Worm (Caenorhabditis elegans): ENCODE results near the gene dhs-23.

dhs-23 gene

ce11 chrV:15397139-15397538 is 16.1 kb downstream of the dhs-23 start:
- no peak for TF ChIP-seq ceh-20 (GFP tag; IDR thresholded peaks at IDR 0.05)
- TF ChIP-seq ztf-11 (tag; optimal IDR thresholded peaks at IDR 0.05), result no peak
- TF ChIP-seq madf-5 (GFP tag; IDR thresholded peaks at IDR 0.05), result no peak

DNA sequence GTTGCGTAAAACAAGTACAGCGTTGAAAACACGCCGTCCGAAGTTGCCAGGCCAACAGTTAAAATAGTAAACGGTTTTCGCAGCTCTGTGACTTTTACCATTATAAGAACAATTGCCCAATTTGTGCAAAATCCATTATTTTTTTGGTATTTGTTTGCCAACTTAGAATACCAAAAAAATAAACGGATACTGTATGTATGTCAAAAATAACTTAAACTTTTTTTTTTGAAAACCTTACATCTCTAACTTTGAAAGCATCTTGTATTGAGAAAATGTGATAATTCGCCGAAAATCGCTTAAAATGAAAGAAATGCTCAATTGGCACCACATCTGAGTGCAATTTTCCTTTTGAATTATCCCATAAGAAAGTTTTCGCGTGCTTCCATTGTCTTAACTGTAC is 17.7 kb downstream of the dhs-23 start, which contains the start of gene fbxa-199:
Gene fbxa-199 (minus strand): TSS at position 101 of the 400 bp plus-strand sequence.
- TF ChIP-seq aha-1 (tag) (no peak), ztf-11 (tag; optimal IDR thresholded peaks at IDR 0.05) (no peak), zag-1 (tag; optimal IDR thresholded peaks at IDR 0.05) (no peak), daf-19 (GFP tag; conservative IDR thresholded peaks at IDR 0.05) (no peak), F26F4.8 (GFP tag; conservative IDR thresholded peaks at IDR 0.05) (no peak), Y48G9A.11 (GFP tag; IDR thresholded peaks at IDR 0.05) (no peak), tra-1 (GFP tag; IDR thresholded peaks at IDR 0.05) (no peak), nhr-11 (tag; optimal IDR thresholded peaks at IDR 0.05) (no peak), ZK337.2 (GFP tag; IDR thresholded peaks at IDR 0.05) (no peak)

ce11 chrV:15399691-15400377 is 18.8 kb downstream of the dhs-23 start, which contains the start of the genes T06E6.15 and sri-7:
Gene T06E6.15, minus strand, starts transcription at chrV:15399791.
Gene sri-7, plus strand, starts transcription at chrV:15400327.
- TF ChIP-seq Y5F2A.4 (GFP tag; optimal IDR thresholded peaks at IDR 0.05), result no peak
- TF ChIP-seq nhr-41 (GFP tag; IDR thresholded peaks at IDR 0.05), result no peak
- TF ChIP-seq ceh-82 (tag; optimal IDR thresholded peaks at IDR 0.05), result no peak
- TF ChIP-seq ZK337.2 (GFP tag; IDR thresholded peaks at IDR 0.05), result no peak
- no peak for TF ChIP-seq hlh-11 (tag; optimal IDR thresholded peaks at IDR 0.05)
- no peak for TF ChIP-seq zfp-3 (GFP tag; conservative IDR thresholded peaks at IDR 0.05)
- no peak for TF ChIP-seq madf-5 (GFP tag; IDR thresholded peaks at IDR 0.05)
- no peak for TF ChIP-seq madf-9 (GFP tag; conservative IDR thresholded peaks at IDR 0.05)
- no peak for TF ChIP-seq ceh-62 (tag; optimal IDR thresholded peaks at IDR 0.05)
- no peak for TF ChIP-seq mdt-29 (GFP tag; IDR thresholded peaks at IDR 0.05)
- TF ChIP-seq ceh-32 (tag; optimal IDR thresholded peaks at IDR 0.05; ENCODE audit: poor library complexity), result no peak
- no peak for TF ChIP-seq R02D3.7 (tag; optimal IDR thresholded peaks at IDR 0.05)

DNA sequence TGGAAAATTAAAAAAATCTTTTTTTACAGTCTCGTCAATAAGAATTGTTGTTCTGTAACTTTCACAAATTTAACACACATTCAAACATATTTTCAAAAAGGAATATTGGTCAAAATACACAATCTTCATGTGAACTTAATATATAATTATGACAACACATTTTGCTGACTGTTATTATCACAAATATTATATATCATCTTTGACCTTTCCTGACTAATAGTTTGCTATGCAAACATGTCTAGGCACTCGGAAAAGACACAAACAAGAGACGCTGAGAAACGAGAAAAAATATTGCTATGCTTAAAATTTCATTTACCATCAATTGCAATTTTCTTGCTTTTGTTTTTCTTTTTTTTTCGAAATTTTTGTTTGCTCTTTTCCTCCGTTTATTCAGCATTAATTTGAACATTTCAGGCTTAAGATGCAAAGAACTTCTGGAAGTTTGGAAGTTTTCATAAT is 20.9 kb downstream of the dhs-23 start, which contains the start of gene fbxa-135:
Gene fbxa-135 (plus strand): TSS at position 409 of the 459 bp plus-strand sequence.
- TF ChIP-seq ceh-20 (GFP tag; IDR thresholded peaks at IDR 0.05) (no peak), daf-16 (GFP tag; optimal IDR thresholded peaks at IDR 0.05) (no peak), daf-16 (tag; optimal IDR thresholded peaks at IDR 0.05) (peak; percentile 93), mdl-1 (tag; optimal IDR thresholded peaks at IDR 0.05) (no peak)

- TF ChIP-seq ama-1 (optimal IDR thresholded peaks at IDR 0.05) (no peak), mxl-2 (GFP tag; conservative IDR thresholded peaks at IDR 0.05) (no peak), Y48G9A.11 (GFP tag; IDR thresholded peaks at IDR 0.05) (no peak), D1046.2 (GFP tag; IDR thresholded peaks at IDR 0.05) (no peak), ZK546.5 (tag; optimal IDR thresholded peaks at IDR 0.05) (no peak), egl-43 (GFP tag; IDR thresholded peaks at IDR 0.05) (no peak), dmd-9 (GFP tag; IDR thresholded peaks at IDR 0.05) (no peak), lin-1 (GFP tag; IDR thresholded peaks at IDR 0.05) (no peak), zip-11 (GFP tag; IDR thresholded peaks at IDR 0.05) (no peak), F10B5.3 (tag; optimal IDR thresholded peaks at IDR 0.05) (no peak), snpc-1.2 (GFP tag; IDR thresholded peaks at IDR 0.05) (no peak), lin-13 (GFP tag; optimal IDR thresholded peaks at IDR 0.05) (no peak), T26A8.4 (GFP tag; IDR thresholded peaks at IDR 0.05) (no peak)
Observed at ce11 chrV:15404859-15405258, 23.8 kb downstream of the dhs-23 start, which contains the start of gene srh-258. Gene srh-258, plus strand, starts transcription at chrV:15405159.

Measured in whole organism, L4 larva.